Fruit fly (Drosophila melanogaster) whole organism, embryonic: ENCODE data around the gene Eig71Ek.

Source experiments
- Asciz ChIP-seq: fragments of 200-800 bp; sonication (Bioruptor generic); optimal IDR thresholded peaks from 2 replicates; lab custom pipeline; 2017; ENCODE audit warnings: missing biosample characterization, mild to moderate bottlenecking, missing genetic modification characterization, missing genetic modification reagents
- Atf3 ChIP-seq: fragments of 200-800 bp; sonication (Bioruptor generic); optimal IDR thresholded peaks from 3 replicates; lab custom pipeline; 2016; ENCODE audit warnings: missing biosample characterization, missing genetic modification characterization
- B-H1 ChIP-seq: fragments of 200-800 bp; sonication (Bioruptor generic); IDR thresholded peaks from 3 replicates; pipeline ENCODE4 v1.3.6; 2022; ENCODE audit warnings: missing biosample characterization, missing genetic modification characterization
- B-H2 ChIP-seq: fragments of 200-800 bp; sonication (Bioruptor generic); optimal IDR thresholded peaks from 2 replicates; lab custom pipeline; 2018; ENCODE audit warnings: missing biosample characterization, mild to moderate bottlenecking, missing genetic modification characterization
- CG10321 ChIP-seq: fragments of 200-800 bp; sonication (Bioruptor generic); IDR thresholded peaks from 2 replicates; pipeline ENCODE4 v1.3.6; 2022; ENCODE audit warnings: missing biosample characterization, missing genetic modification characterization
- CG10543 ChIP-seq: fragments of 200-800 bp; sonication (Bioruptor generic); optimal IDR thresholded peaks from 3 replicates; lab custom pipeline; 2017; ENCODE audit warnings: missing biosample characterization, mild to moderate bottlenecking, missing genetic modification characterization, moderate library complexity
- CG11695 ChIP-seq: fragments of 200-800 bp; sonication (Bioruptor generic); IDR thresholded peaks from 3 replicates; pipeline ENCODE4 v1.3.6; 2022; ENCODE audit warnings: missing biosample characterization, missing genetic modification characterization
- CG12659 ChIP-seq: fragments of 200-800 bp; sonication (Bioruptor generic); optimal IDR thresholded peaks from 3 replicates; lab custom pipeline; 2017; ENCODE audit warnings: mild to moderate bottlenecking, missing biosample characterization, missing genetic modification reagents, missing genetic modification characterization
- CG13296 ChIP-seq: fragments of 200-800 bp; sonication (Bioruptor generic); optimal IDR thresholded peaks from 3 replicates; lab custom pipeline; 2018; ENCODE audit warnings: missing biosample characterization, mild to moderate bottlenecking, missing genetic modification characterization
- CG13424 ChIP-seq: fragments of 200-800 bp; sonication (Bioruptor generic); optimal IDR thresholded peaks from 2 replicates; lab custom pipeline; 2019; ENCODE audit warnings: missing biosample characterization, mild to moderate bottlenecking, missing genetic modification characterization, moderate library complexity
- CG15073 ChIP-seq: fragments of 200-800 bp; sonication (Bioruptor generic); optimal IDR thresholded peaks from 2 replicates; lab custom pipeline; 2016; ENCODE audit warnings: missing biosample characterization, missing genetic modification characterization
- CG15514 ChIP-seq: fragments of 200-800 bp; sonication (Bioruptor generic); optimal IDR thresholded peaks from 3 replicates; lab custom pipeline; 2017; ENCODE audit warnings: missing biosample characterization, missing genetic modification characterization, mild to moderate bottlenecking, moderate library complexity, missing genetic modification reagents
- CG31224 ChIP-seq: fragments of 200-800 bp; sonication (Bioruptor generic); IDR thresholded peaks from 2 replicates; pipeline ENCODE4 v1.3.6; 2022; ENCODE audit warnings: missing biosample characterization, missing genetic modification characterization
- CG34376 ChIP-seq: fragments of 200-800 bp; sonication (Bioruptor generic); optimal IDR thresholded peaks from 2 replicates; lab custom pipeline; 2018; ENCODE audit warnings: missing biosample characterization, mild to moderate bottlenecking, missing genetic modification characterization
- CG3847 ChIP-seq: fragments of 200-800 bp; sonication (Bioruptor generic); IDR thresholded peaks from 2 replicates; pipeline ENCODE4 v1.3.6; 2022; ENCODE audit warnings: missing biosample characterization, missing genetic modification characterization
- CG42726 ChIP-seq: fragments of 200-800 bp; sonication (Bioruptor generic); IDR thresholded peaks from 2 replicates; pipeline ENCODE4 v1.3.6; 2022; ENCODE audit warnings: missing biosample characterization, missing genetic modification characterization; ENCODE audit not compliant: partially characterized antibody
- CG4854 ChIP-seq: fragments of 200-800 bp; sonication (Bioruptor generic); optimal IDR thresholded peaks from 2 replicates; lab custom pipeline; 2016; ENCODE audit warnings: missing biosample characterization, missing genetic modification characterization, inconsistent platforms
- CG5180 ChIP-seq: fragments of 200-800 bp; sonication (Bioruptor generic); optimal IDR thresholded peaks from 3 replicates; lab custom pipeline; 2017; ENCODE audit warnings: missing biosample characterization, missing genetic modification characterization, mild to moderate bottlenecking, moderate library complexity, missing genetic modification reagents
- CG6791 ChIP-seq: fragments of 200-800 bp; sonication (Bioruptor generic); IDR thresholded peaks from 3 replicates; pipeline ENCODE4 v1.3.6; 2022; ENCODE audit warnings: missing biosample characterization, missing genetic modification characterization; ENCODE audit not compliant: partially characterized antibody
- CG7839 ChIP-seq: fragments of 200-800 bp; sonication (Bioruptor generic); optimal IDR thresholded peaks from 3 replicates; lab custom pipeline; 2018; ENCODE audit warnings: missing biosample characterization, mild to moderate bottlenecking, missing genetic modification characterization, moderate library complexity
- CG7987 ChIP-seq: fragments of 200-800 bp; sonication (Bioruptor generic); optimal IDR thresholded peaks from 2 replicates; lab custom pipeline; 2018; ENCODE audit warnings: missing biosample characterization, mild to moderate bottlenecking, missing genetic modification characterization, moderate library complexity
- CG8281 ChIP-seq: fragments of 200-800 bp; sonication (Bioruptor generic); optimal IDR thresholded peaks from 2 replicates; lab custom pipeline; 2018; ENCODE audit warnings: missing biosample characterization, mild to moderate bottlenecking, missing genetic modification characterization, moderate library complexity
- Fer1 ChIP-seq: fragments of 200-800 bp; sonication (Bioruptor generic); optimal IDR thresholded peaks from 2 replicates; lab custom pipeline; 2017; ENCODE audit warnings: missing biosample characterization, mild to moderate bottlenecking, missing genetic modification characterization
- H2.0 ChIP-seq: fragments of 200-800 bp; sonication (Bioruptor generic); IDR thresholded peaks from 2 replicates; pipeline ENCODE4 v1.3.6; 2022; ENCODE audit warnings: missing biosample characterization, missing genetic modification characterization
- Lim3 ChIP-seq: fragments of 200-800 bp; sonication (Bioruptor generic); IDR thresholded peaks from 2 replicates; pipeline ENCODE4 v1.3.6; 2022; ENCODE audit warnings: missing biosample characterization, missing genetic modification characterization
- Max ChIP-seq: fragments of 200-800 bp; sonication (Bioruptor generic); optimal IDR thresholded peaks from 2 replicates; lab custom pipeline; 2016; ENCODE audit warnings: missing biosample characterization, mild to moderate bottlenecking, missing genetic modification characterization
- Med ChIP-seq: fragments of 200-800 bp; sonication (Bioruptor generic); peaks from one replicate; lab custom pipeline; 2016; ENCODE audit warnings: missing biosample characterization, missing genetic modification characterization, mild to moderate bottlenecking, inconsistent platforms, moderate library complexity
- Mes4 ChIP-seq: fragments of 200-800 bp; sonication (Bioruptor generic); optimal IDR thresholded peaks from 2 replicates; lab custom pipeline; 2016; ENCODE audit warnings: missing biosample characterization, missing genetic modification characterization
- Opbp ChIP-seq: fragments of 200-800 bp; sonication (Bioruptor generic); IDR thresholded peaks from 3 replicates; pipeline ENCODE4 v1.3.6; 2022; ENCODE audit warnings: missing biosample characterization, missing genetic modification characterization; ENCODE audit not compliant: partially characterized antibody
- Pdp1 ChIP-seq, 2 experiments: fragments of 200-800 bp; sonication (Bioruptor generic); optimal IDR thresholded peaks; 3 replicates each; lab custom pipeline; 2016; ENCODE audit warnings: missing biosample characterization in 2 of 2, missing genetic modification characterization in 2 of 2, mild to moderate bottlenecking in 1 of 2, moderate library complexity in 1 of 2
- Xbp1 ChIP-seq: fragments of 200-800 bp; sonication (Bioruptor generic); optimal IDR thresholded peaks from 3 replicates; lab custom pipeline; 2016; ENCODE audit warnings: missing biosample characterization, mild to moderate bottlenecking, missing genetic modification characterization
- Xrp1 ChIP-seq: fragments of 200-800 bp; sonication (Bioruptor generic); IDR thresholded peaks from 2 replicates; pipeline ENCODE4 v1.3.6; 2022; ENCODE audit warnings: missing biosample characterization, missing genetic modification characterization
- ab ChIP-seq: fragments of 200-800 bp; sonication (Bioruptor generic); optimal IDR thresholded peaks from 2 replicates; lab custom pipeline; 2016; ENCODE audit warnings: missing biosample characterization, missing genetic modification characterization
- az2 ChIP-seq: fragments of 200-800 bp; sonication (Bioruptor generic); optimal IDR thresholded peaks from 3 replicates; lab custom pipeline; 2016; ENCODE audit warnings: missing biosample characterization, missing genetic modification characterization
- dysf ChIP-seq: fragments of 200-800 bp; sonication (Bioruptor generic); IDR thresholded peaks from 3 replicates; pipeline ENCODE4 v1.3.6; 2022; ENCODE audit warnings: missing biosample characterization, missing genetic modification characterization
- ems ChIP-seq: fragments of 200-800 bp; sonication (Bioruptor generic); optimal IDR thresholded peaks from 3 replicates; lab custom pipeline; 2016; ENCODE audit warnings: missing biosample characterization, missing genetic modification characterization
- ewg ChIP-seq: fragments of 200-800 bp; sonication (Bioruptor generic); optimal IDR thresholded peaks from 3 replicates; lab custom pipeline; 2017; ENCODE audit warnings: mild to moderate bottlenecking, missing biosample characterization, missing genetic modification reagents, missing genetic modification characterization
- grau ChIP-seq: fragments of 200-800 bp; optimal IDR thresholded peaks from 3 replicates; lab custom pipeline; 2019; ENCODE audit warnings: missing biosample characterization, mild to moderate bottlenecking, missing genetic modification characterization, moderate library complexity
- her ChIP-seq: fragments of 200-800 bp; sonication (Bioruptor generic); optimal IDR thresholded peaks from 2 replicates; lab custom pipeline; 2016; ENCODE audit warnings: missing biosample characterization, missing genetic modification characterization
- kay ChIP-seq: fragments of 200-800 bp; sonication (Bioruptor generic); optimal IDR thresholded peaks from 2 replicates; lab custom pipeline; 2016; ENCODE audit warnings: missing biosample characterization, missing genetic modification characterization
- mirr ChIP-seq: fragments of 200-800 bp; sonication (Bioruptor generic); optimal IDR thresholded peaks from 3 replicates; lab custom pipeline; 2018; ENCODE audit warnings: missing biosample characterization, mild to moderate bottlenecking, missing genetic modification characterization
- otp ChIP-seq: fragments of 200-800 bp; sonication (Bioruptor generic); IDR thresholded peaks from 3 replicates; pipeline ENCODE4, ENCODE4 v1.3.6; 2022; ENCODE audit warnings: missing biosample characterization, missing genetic modification characterization
- pb ChIP-seq: fragments of 200-800 bp; sonication (Bioruptor generic); optimal IDR thresholded peaks from 3 replicates; lab custom pipeline; 2016; ENCODE audit warnings: missing biosample characterization, missing genetic modification characterization
- pita ChIP-seq: fragments of 200-800 bp; sonication (Bioruptor generic); optimal IDR thresholded peaks from 2 replicates; lab custom pipeline; 2017; ENCODE audit warnings: missing biosample characterization, mild to moderate bottlenecking, missing genetic modification characterization
- ranshi ChIP-seq: fragments of 200-800 bp; sonication (Bioruptor generic); IDR thresholded peaks from 2 replicates; pipeline ENCODE4 v1.3.6; 2022; ENCODE audit warnings: missing biosample characterization, missing genetic modification characterization
- sens ChIP-seq: fragments of 200-800 bp; sonication (Bioruptor generic); peaks from one replicate; lab custom pipeline; 2016; ENCODE audit warnings: missing biosample characterization, missing genetic modification characterization
- sna ChIP-seq: fragments of 200-800 bp; sonication (Bioruptor generic); IDR thresholded peaks from 2 replicates; pipeline ENCODE4 v1.3.6; 2022; ENCODE audit warnings: missing biosample characterization, missing genetic modification characterization; ENCODE audit not compliant: partially characterized antibody
- so ChIP-seq: fragments of 200-800 bp; sonication (Bioruptor generic); IDR thresholded peaks from 3 replicates; pipeline ENCODE4 v1.3.6; 2022; ENCODE audit warnings: missing biosample characterization, missing genetic modification characterization
- trh ChIP-seq: fragments of 200-800 bp; sonication (Bioruptor generic); optimal IDR thresholded peaks from 2 replicates; lab custom pipeline; 2016; ENCODE audit warnings: missing biosample characterization, missing genetic modification characterization
- twi ChIP-seq: fragments of 200-800 bp; optimal IDR thresholded peaks from 2 replicates; lab custom pipeline; 2019; ENCODE audit warnings: missing biosample characterization, mild to moderate bottlenecking, missing genetic modification characterization, moderate library complexity
- unc-4 ChIP-seq: fragments of 200-800 bp; sonication (Bioruptor generic); IDR thresholded peaks from 2 replicates; pipeline ENCODE4 v1.3.6; 2022; ENCODE audit warnings: missing biosample characterization, missing genetic modification characterization; ENCODE audit not compliant: partially characterized antibody
- yki ChIP-seq: fragments of >200 bp; optimal IDR thresholded peaks from 3 replicates; lab custom pipeline; 2018

Eig71Ek gene

dm6 chr3L:15632653-15633052 is 28.4 kb upstream of the Eig71Ek start:
- TF ChIP-seq CG15514 (GFP tag; lab: Kevin White, UChicago) (peak; percentile 4), CG8281 (tag; lab: Kevin White, UChicago) (no peak), sens (GFP tag; lab: Kevin White, UChicago) (peak; percentile 65), CG13424 (no peak), H2.0 (GFP tag; lab: Robert Waterston, UW) (no peak), CG7987 (GFP tag; lab: Kevin White, UChicago) (peak; percentile 25), pita (GFP tag; lab: Kevin White, UChicago) (no peak), grau (tag; lab: Kevin White, UChicago) (no peak), Fer1 (peak; percentile 6), mirr (GFP tag; lab: Kevin White, UChicago) (peak; percentile 8), CG10321 (no peak), pb (no peak), so (GFP tag; lab: Robert Waterston, UW) (no peak), Atf3 (GFP tag; lab: Kevin White, UChicago) (no peak), CG34376 (GFP tag; lab: Kevin White, UChicago) (peak; percentile 6), her (GFP tag; lab: Kevin White, UChicago) (no peak), Med (GFP tag; lab: Kevin White, UChicago) (peak; percentile 71), CG11695 (GFP tag; lab: Robert Waterston, UW) (no peak), kay (no peak), Xrp1 (GFP tag; lab: Robert Waterston, UW) (no peak), Max (GFP tag; lab: Kevin White, UChicago) (no peak), CG42726 (GFP tag; lab: Robert Waterston, UW) (no peak), CG6791 (GFP tag; lab: Robert Waterston, UW) (no peak), dysf (GFP tag; lab: Robert Waterston, UW) (no peak), Lim3 (no peak), twi (tag; lab: Kevin White, UChicago) (no peak), Mes4 (GFP tag; lab: Kevin White, UChicago) (no peak), sna (GFP tag; lab: Robert Waterston, UW) (no peak), ems (no peak), CG4854 (GFP tag; lab: Kevin White, UChicago) (no peak), CG3847 (GFP tag; lab: Robert Waterston, UW) (no peak), Xbp1 (GFP tag; lab: Kevin White, UChicago) (no peak), CG13296 (GFP tag; lab: Kevin White, UChicago) (peak; percentile 54), CG10543 (peak; percentile 57), Opbp (GFP tag; lab: Robert Waterston, UW) (no peak), otp (GFP tag; lab: Robert Waterston, UW) (0 out of 3 replicates have a peak, but pooled peaks have one; percentile 13), trh (no peak), CG15073 (no peak), CG12659 (GFP tag; lab: Kevin White, UChicago) (peak; percentile 6), CG31224 (GFP tag; lab: Robert Waterston, UW) (no peak), Pdp1 (GFP tag; optimal IDR thresholded peaks at IDR 0.05; lab: Kevin White, UChicago) (no peak), ab (GFP tag; lab: Kevin White, UChicago) (no peak), B-H1 (no peak), yki (lab: Kevin White, UChicago) (no peak), CG7839 (tag; lab: Kevin White, UChicago) (no peak), az2 (GFP tag; lab: Kevin White, UChicago) (no peak), Asciz (GFP tag; lab: Kevin White, UChicago) (no peak), ewg (GFP tag; lab: Kevin White, UChicago) (no peak), B-H2 (peak; percentile 8), ranshi (GFP tag; lab: Robert Waterston, UW) (no peak), unc-4 (no peak), CG5180 (GFP tag; lab: Kevin White, UChicago) (peak; percentile 10)
